Worm (Caenorhabditis elegans): ENCODE data around the gene skr-5.
A peak's percentile ranks its signal among the peaks of the same experiment; 100 is the strongest.

skr-5 gene

DNA sequence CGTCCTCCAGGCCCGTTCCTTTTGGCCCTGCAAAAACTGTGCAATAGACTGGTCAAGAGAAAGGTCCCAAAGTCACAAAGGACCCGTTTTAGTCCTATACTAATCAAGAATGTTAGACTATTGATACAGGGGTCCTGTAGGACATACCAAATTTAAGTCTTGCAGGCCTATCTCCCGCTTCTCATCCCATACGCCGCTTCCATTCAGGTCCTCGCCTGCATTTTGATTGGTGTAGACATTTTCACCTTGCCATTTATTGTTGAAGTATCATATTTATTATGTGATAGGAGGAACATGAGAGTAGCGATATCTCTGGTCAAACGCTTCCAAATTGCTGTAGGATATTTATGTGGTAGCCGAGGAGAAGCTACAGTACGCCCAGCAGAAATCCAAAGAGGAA lies 30.4 kb upstream of the skr-5 start:
- no peak for TF ChIP-seq flt-1 (GFP tag; IDR thresholded peaks at IDR 0.05)
- TF ChIP-seq scrt-1 (GFP tag; IDR thresholded peaks at IDR 0.05): no peak
- TF ChIP-seq hmbx-1 (tag; optimal IDR thresholded peaks at IDR 0.05): no peak
- TF ChIP-seq sea-1 (GFP tag; conservative IDR thresholded peaks at IDR 0.05): no peak
- no peak for TF ChIP-seq ets-7 (tag; optimal IDR thresholded peaks at IDR 0.05)
- TF ChIP-seq ceh-13 (GFP tag; optimal IDR thresholded peaks at IDR 0.05): no peak
- no peak for TF ChIP-seq B0310.2 (tag; optimal IDR thresholded peaks at IDR 0.05)
- no peak for TF ChIP-seq tbx-37 (GFP tag; conservative IDR thresholded peaks at IDR 0.05)
- TF ChIP-seq tra-4 (tag; optimal IDR thresholded peaks at IDR 0.05): no peak
- no peak for TF ChIP-seq ceh-36 (tag; optimal IDR thresholded peaks at IDR 0.05)

DNA sequence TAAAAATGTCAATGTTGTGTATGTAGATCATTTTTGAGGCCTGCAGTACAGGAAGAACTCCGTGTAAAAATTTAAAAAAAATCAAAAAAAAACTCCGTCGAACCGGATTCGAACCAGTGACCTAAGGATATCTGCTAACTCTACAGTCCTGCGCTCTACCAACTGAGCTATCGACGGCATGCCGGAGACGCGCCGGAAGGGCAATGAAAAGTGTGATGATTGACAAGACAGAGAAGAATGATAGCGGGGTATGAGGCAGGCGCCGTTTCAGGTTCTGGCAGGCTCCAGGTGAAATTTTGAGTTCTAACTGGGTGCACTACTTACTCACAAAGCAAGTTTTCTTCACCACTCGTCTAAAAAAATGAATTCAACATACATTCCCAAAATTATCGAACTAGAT lies 29.9 kb upstream of the skr-5 start, which contains the start of gene srz-58:
srz-58 (plus strand) TSS at position 362 of the 400 bp plus-strand sequence.
- no peak for TF ChIP-seq ceh-36 (tag; optimal IDR thresholded peaks at IDR 0.05)
- no peak for TF ChIP-seq tra-4 (tag; optimal IDR thresholded peaks at IDR 0.05)
- TF ChIP-seq hmg-4 (GFP tag; optimal IDR thresholded peaks at IDR 0.05): no peak
- no peak for TF ChIP-seq B0310.2 (tag; optimal IDR thresholded peaks at IDR 0.05)
- no peak for TF ChIP-seq hmbx-1 (tag; optimal IDR thresholded peaks at IDR 0.05)
- no peak for TF ChIP-seq sea-1 (GFP tag; conservative IDR thresholded peaks at IDR 0.05)
- no peak for TF ChIP-seq aly-1 (tag; optimal IDR thresholded peaks at IDR 0.05)
- no peak for TF ChIP-seq ceh-13 (GFP tag; optimal IDR thresholded peaks at IDR 0.05)
- TF ChIP-seq scrt-1 (GFP tag; IDR thresholded peaks at IDR 0.05): no peak

DNA sequence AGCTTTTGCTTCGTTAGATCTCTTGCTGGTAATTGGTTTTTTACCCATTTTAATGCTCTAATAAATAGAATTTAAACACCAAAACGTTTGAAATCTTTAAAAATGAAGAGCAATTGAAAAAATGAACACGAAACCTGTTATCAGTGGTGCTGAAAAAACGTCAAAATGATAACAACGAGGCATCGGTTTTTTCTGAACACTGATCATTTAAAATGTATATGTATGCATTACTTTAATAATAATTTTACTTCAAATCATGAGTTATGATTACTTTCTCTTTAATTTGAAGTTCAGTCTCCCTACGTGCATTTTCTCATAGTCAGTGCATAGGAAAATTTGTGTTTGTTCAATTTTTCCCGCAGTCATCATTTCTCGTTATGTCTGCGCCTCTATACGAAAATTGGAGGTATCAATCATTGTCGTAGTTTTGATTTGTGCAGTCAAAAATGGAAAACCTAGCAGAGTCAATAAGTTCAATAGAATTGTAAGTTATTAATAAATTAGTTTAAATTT lies 25.2 kb upstream of the skr-5 start, which contains the start of gene F31E9.3:
F31E9.3 (plus strand) TSS at position 194 of the 513 bp plus-strand sequence.
- no peak for TF ChIP-seq ceh-36 (tag; optimal IDR thresholded peaks at IDR 0.05)
- no peak for TF ChIP-seq sea-1 (GFP tag; conservative IDR thresholded peaks at IDR 0.05)
- TF ChIP-seq flt-1 (GFP tag; IDR thresholded peaks at IDR 0.05): no peak
- TF ChIP-seq F13C5.2 (tag; optimal IDR thresholded peaks at IDR 0.05): no peak
- no peak for TF ChIP-seq tbx-11 (GFP tag; IDR thresholded peaks at IDR 0.05)
- no peak for TF ChIP-seq ama-1 (optimal IDR thresholded peaks at IDR 0.05)
- no peak for TF ChIP-seq ets-7 (tag; optimal IDR thresholded peaks at IDR 0.05)
- TF ChIP-seq hmg-4 (GFP tag; optimal IDR thresholded peaks at IDR 0.05): no peak
- TF ChIP-seq tbx-37 (GFP tag; conservative IDR thresholded peaks at IDR 0.05): no peak
- no peak for TF ChIP-seq B0310.2 (tag; optimal IDR thresholded peaks at IDR 0.05)
- no peak for TF ChIP-seq scrt-1 (GFP tag; IDR thresholded peaks at IDR 0.05)
- no peak for TF ChIP-seq hnd-1 (tag; optimal IDR thresholded peaks at IDR 0.05)
- TF ChIP-seq aly-1 (tag; optimal IDR thresholded peaks at IDR 0.05): no peak

DNA sequence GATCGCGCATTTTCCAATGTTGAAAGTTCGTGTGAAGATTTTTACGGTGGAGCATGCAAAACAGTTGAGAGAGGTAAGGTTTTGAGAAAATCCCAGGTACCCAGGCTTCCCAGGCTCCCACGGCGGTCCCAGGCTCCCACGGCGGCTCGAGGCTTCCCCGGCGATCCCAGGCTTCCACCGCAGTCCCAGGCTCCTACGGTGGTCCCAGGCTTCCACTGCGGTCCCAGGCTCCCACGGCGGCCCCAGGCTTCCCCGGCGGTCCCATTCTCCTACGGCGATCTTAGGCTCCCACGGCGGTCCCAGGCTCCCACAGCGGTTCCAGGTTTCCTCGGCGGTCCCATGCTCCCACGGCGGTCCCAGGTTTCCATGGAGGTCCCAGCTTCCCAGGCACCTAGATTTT lies 23.8 kb upstream of the skr-5 start:
- TF ChIP-seq ceh-36 (tag; optimal IDR thresholded peaks at IDR 0.05) (no peak), scrt-1 (GFP tag; IDR thresholded peaks at IDR 0.05) (no peak), tra-4 (tag; optimal IDR thresholded peaks at IDR 0.05) (no peak), hmbx-1 (tag; optimal IDR thresholded peaks at IDR 0.05) (no peak), hmg-4 (GFP tag; optimal IDR thresholded peaks at IDR 0.05) (no peak), ets-7 (tag; optimal IDR thresholded peaks at IDR 0.05) (no peak), ceh-13 (GFP tag; optimal IDR thresholded peaks at IDR 0.05) (peak; percentile 13)

DNA sequence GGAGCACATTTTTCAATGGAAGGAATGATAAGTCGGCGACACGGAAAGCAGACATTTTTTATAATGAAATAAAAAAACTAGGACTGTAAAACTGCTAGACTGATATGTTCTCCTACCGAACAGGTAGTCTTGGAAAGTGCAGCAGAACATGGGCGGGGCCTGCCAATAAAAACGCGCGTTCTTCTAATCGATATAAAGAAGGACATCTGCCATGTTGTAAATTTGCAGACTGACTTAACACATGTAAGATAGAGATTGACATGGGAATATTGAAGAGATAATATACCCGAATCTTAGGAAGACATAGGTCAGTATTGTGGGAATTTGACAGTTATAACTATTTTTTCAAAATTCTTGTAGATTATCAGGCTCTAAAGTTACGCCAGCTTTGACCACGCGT lies 19.8 kb upstream of the skr-5 start, which contains the start of gene sdz-16:
sdz-16 (minus strand) TSS at position 101 of the 400 bp plus-strand sequence.
- TF ChIP-seq ceh-13 (GFP tag; optimal IDR thresholded peaks at IDR 0.05) (no peak), scrt-1 (GFP tag; IDR thresholded peaks at IDR 0.05) (no peak), hmg-4 (GFP tag; optimal IDR thresholded peaks at IDR 0.05) (no peak), ceh-36 (tag; optimal IDR thresholded peaks at IDR 0.05) (no peak), pes-1 (GFP tag; IDR thresholded peaks at IDR 0.05) (no peak), F13C5.2 (tag; optimal IDR thresholded peaks at IDR 0.05) (no peak), aly-1 (tag; optimal IDR thresholded peaks at IDR 0.05) (no peak), hmbx-1 (tag; optimal IDR thresholded peaks at IDR 0.05) (no peak)

DNA sequence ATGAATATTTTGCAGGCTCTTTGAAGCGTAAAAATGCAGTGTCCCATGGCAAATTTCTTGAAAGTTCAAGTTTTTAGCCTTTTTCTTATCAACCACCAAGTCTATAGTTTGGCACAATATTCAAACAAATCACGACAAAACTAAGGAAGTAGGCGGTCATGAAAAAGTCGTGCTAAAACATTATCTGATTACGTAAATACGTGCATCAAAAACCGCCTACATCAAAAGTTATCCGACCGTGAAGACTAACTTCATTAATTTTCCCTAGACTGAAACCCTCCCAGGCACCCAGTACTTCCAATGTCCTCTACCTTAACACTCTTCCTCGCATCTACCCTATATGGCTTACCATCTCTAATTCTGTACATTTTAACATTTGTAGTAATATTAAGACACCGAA lies 19.2 kb upstream of the skr-5 start, which contains the start of gene srg-44:
srg-44 (plus strand) TSS at position 301 of the 400 bp plus-strand sequence.
- TF ChIP-seq ama-1 (optimal IDR thresholded peaks at IDR 0.05): no peak
- no peak for TF ChIP-seq F13C5.2 (tag; optimal IDR thresholded peaks at IDR 0.05)
- TF ChIP-seq hmbx-1 (tag; optimal IDR thresholded peaks at IDR 0.05): no peak
- no peak for TF ChIP-seq B0310.2 (tag; optimal IDR thresholded peaks at IDR 0.05)
- TF ChIP-seq ets-7 (tag; optimal IDR thresholded peaks at IDR 0.05): no peak
- no peak for TF ChIP-seq ceh-13 (GFP tag; optimal IDR thresholded peaks at IDR 0.05)
- TF ChIP-seq tbx-37 (GFP tag; conservative IDR thresholded peaks at IDR 0.05): no peak
- no peak for TF ChIP-seq scrt-1 (GFP tag; IDR thresholded peaks at IDR 0.05)

DNA sequence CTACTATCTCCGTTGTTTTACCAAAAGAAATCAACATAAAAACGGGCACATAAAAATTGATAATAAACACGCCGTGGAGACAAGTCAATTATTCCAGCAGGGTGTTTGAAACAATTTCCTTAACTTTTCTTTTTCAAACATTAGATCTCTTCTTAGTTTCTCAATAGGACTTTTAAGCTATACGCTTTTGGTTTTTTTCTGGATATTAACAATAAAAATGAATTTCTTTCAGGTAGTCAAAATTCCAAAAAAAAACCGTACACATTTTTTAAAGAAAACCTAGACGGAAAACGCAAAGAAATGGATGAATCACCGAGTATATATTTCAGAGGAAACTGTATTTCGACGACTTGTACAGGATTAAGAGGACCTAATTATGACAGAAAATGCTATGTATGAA lies 16.4 kb upstream of the skr-5 start, which contains the start of gene fbxa-185:
fbxa-185 (plus strand) TSS at position 301 of the 400 bp plus-strand sequence.
- TF ChIP-seq flt-1 (GFP tag; IDR thresholded peaks at IDR 0.05) (no peak), tbx-37 (GFP tag; conservative IDR thresholded peaks at IDR 0.05) (no peak), sea-1 (GFP tag; conservative IDR thresholded peaks at IDR 0.05) (no peak), tra-4 (tag; optimal IDR thresholded peaks at IDR 0.05) (no peak), aly-1 (tag; optimal IDR thresholded peaks at IDR 0.05) (no peak), scrt-1 (GFP tag; IDR thresholded peaks at IDR 0.05) (no peak), hmg-4 (GFP tag; optimal IDR thresholded peaks at IDR 0.05) (no peak)

DNA sequence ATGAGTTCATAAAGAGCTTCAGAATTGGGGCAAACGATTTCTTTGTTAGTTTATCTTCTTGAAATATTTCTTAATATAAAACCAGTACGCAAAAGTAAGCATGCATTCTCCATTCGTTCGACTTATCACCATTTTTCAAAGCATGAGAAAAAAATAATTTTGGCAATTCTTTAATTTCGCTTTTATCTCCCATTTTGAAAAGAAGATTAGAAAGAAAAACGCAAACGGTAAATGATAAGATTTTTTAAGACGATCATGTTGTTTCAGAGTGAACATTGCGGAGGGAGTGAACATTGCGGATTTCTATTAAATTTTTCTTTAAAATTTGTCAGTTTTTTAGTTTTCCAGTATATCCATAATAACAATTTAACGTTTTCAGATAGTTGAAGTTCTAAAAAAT lies 8.4 kb upstream of the skr-5 start:
- TF ChIP-seq aly-1 (tag; optimal IDR thresholded peaks at IDR 0.05) (no peak), B0310.2 (tag; optimal IDR thresholded peaks at IDR 0.05) (no peak), flt-1 (GFP tag; IDR thresholded peaks at IDR 0.05) (no peak), ets-7 (tag; optimal IDR thresholded peaks at IDR 0.05) (no peak), hnd-1 (tag; optimal IDR thresholded peaks at IDR 0.05) (no peak), ceh-36 (tag; optimal IDR thresholded peaks at IDR 0.05) (no peak), ceh-13 (GFP tag; optimal IDR thresholded peaks at IDR 0.05) (no peak), pes-1 (GFP tag; IDR thresholded peaks at IDR 0.05) (no peak), tbx-11 (GFP tag; IDR thresholded peaks at IDR 0.05) (no peak), sea-1 (GFP tag; conservative IDR thresholded peaks at IDR 0.05) (no peak), F13C5.2 (tag; optimal IDR thresholded peaks at IDR 0.05) (no peak), scrt-1 (GFP tag; IDR thresholded peaks at IDR 0.05) (no peak), ama-1 (optimal IDR thresholded peaks at IDR 0.05) (no peak), tbx-37 (GFP tag; conservative IDR thresholded peaks at IDR 0.05) (no peak), hmg-4 (GFP tag; optimal IDR thresholded peaks at IDR 0.05) (no peak)
